Worm (Caenorhabditis elegans) whole organism, late embryonic: ENCODE data around the gene flp-21.
A peak's percentile ranks its signal among the peaks of the same experiment; 100 is the strongest.

Experiments
- C08G9.2 ChIP-seq: sonication (generic microtip); optimal IDR thresholded peaks from 2 replicates; lab custom pipeline; 2016; ENCODE audit warnings: mild to moderate bottlenecking, missing genetic modification characterization, moderate library complexity, missing compliant biosample characterization
- F13H6.1 ChIP-seq: sonication (generic microtip); optimal IDR thresholded peaks from 2 replicates; lab custom pipeline; 2016; ENCODE audit warnings: missing genetic modification characterization, missing compliant biosample characterization
- K02D7.2 ChIP-seq: sonication (generic microtip); optimal IDR thresholded peaks from 2 replicates; lab custom pipeline; 2017; ENCODE audit warnings: mild to moderate bottlenecking, missing genetic modification characterization, missing compliant biosample characterization
- K09A11.1 ChIP-seq: sonication (generic microtip); optimal IDR thresholded peaks from 2 replicates; lab custom pipeline; 2017; ENCODE audit warnings: antibody characterized with exemption, mild to moderate bottlenecking, missing genetic modification characterization, missing compliant biosample characterization; ENCODE audit not compliant: insufficient read depth
- T23F11.4 ChIP-seq: fragments of 200-800 bp; sonication (Bioruptor generic); optimal IDR thresholded peaks from 2 replicates; lab custom pipeline; 2018; ENCODE audit warnings: mild to moderate bottlenecking, missing genetic modification characterization, missing compliant biosample characterization
- Y22D7AL.16 ChIP-seq: sonication (generic microtip); optimal IDR thresholded peaks from 2 replicates; lab custom pipeline; 2016; ENCODE audit warnings: missing genetic modification characterization, missing compliant biosample characterization
- ceh-14 ChIP-seq: sonication (generic microtip); optimal IDR thresholded peaks from 2 replicates; lab custom pipeline; 2016; ENCODE audit warnings: missing genotype, missing genetic modification characterization, missing compliant biosample characterization
- ceh-18 ChIP-seq: sonication (generic microtip); optimal IDR thresholded peaks from 2 replicates; lab custom pipeline; 2016; ENCODE audit warnings: missing genetic modification characterization, missing compliant biosample characterization
- ceh-2 ChIP-seq: sonication (generic microtip); optimal IDR thresholded peaks from 2 replicates; lab custom pipeline; 2016; ENCODE audit warnings: missing genotype, missing genetic modification characterization, missing compliant biosample characterization
- ceh-30 ChIP-seq: fragments of 150-350 bp; optimal IDR thresholded peaks from 2 replicates; lab custom pipeline; 2014; ENCODE audit warnings: missing biosample characterization, missing genetic modification characterization
- ceh-31 ChIP-seq: sonication (generic microtip); optimal IDR thresholded peaks from 2 replicates; lab custom pipeline; 2016; ENCODE audit warnings: missing genetic modification characterization, missing compliant biosample characterization
- ceh-34 ChIP-seq: sonication (generic microtip); optimal IDR thresholded peaks from 2 replicates; lab custom pipeline; 2016; ENCODE audit warnings: mild to moderate bottlenecking, missing genetic modification characterization, missing compliant biosample characterization
- ceh-48 ChIP-seq: sonication (generic microtip); optimal IDR thresholded peaks from 2 replicates; lab custom pipeline; 2016; ENCODE audit warnings: missing genetic modification characterization, inconsistent platforms, missing compliant biosample characterization
- ceh-9 ChIP-seq: sonication (generic microtip); optimal IDR thresholded peaks from 2 replicates; lab custom pipeline; 2016; ENCODE audit warnings: mild to moderate bottlenecking, missing genetic modification characterization, inconsistent platforms, missing compliant biosample characterization
- che-1 ChIP-seq: sonication (generic microtip); optimal IDR thresholded peaks from 2 replicates; lab custom pipeline; 2016; ENCODE audit warnings: mild to moderate bottlenecking, missing genetic modification characterization, missing compliant biosample characterization
- dve-1 ChIP-seq: sonication (generic microtip); optimal IDR thresholded peaks from 2 replicates; lab custom pipeline; 2017; ENCODE audit warnings: antibody characterized with exemption, mild to moderate bottlenecking, missing genetic modification characterization, missing compliant biosample characterization
- elt-2 ChIP-seq: sonication (generic microtip); optimal IDR thresholded peaks from 2 replicates; lab custom pipeline; 2016; ENCODE audit warnings: missing genetic modification reagents, missing genetic modification characterization, missing compliant biosample characterization
- elt-4 ChIP-seq: sonication (generic microtip); optimal IDR thresholded peaks from 2 replicates; lab custom pipeline; 2016; ENCODE audit warnings: missing genetic modification characterization, missing compliant biosample characterization
- ets-4 ChIP-seq: sonication (generic microtip); optimal IDR thresholded peaks from 2 replicates; lab custom pipeline; 2016; ENCODE audit warnings: missing genetic modification characterization, missing compliant biosample characterization
- gmeb-2 ChIP-seq: sonication (generic microtip); optimal IDR thresholded peaks from 2 replicates; lab custom pipeline; 2016; ENCODE audit warnings: missing genetic modification characterization, inconsistent platforms, missing compliant biosample characterization
- hlh-6 ChIP-seq: sonication (generic microtip); optimal IDR thresholded peaks from 2 replicates; lab custom pipeline; 2016; ENCODE audit warnings: missing genotype, missing genetic modification characterization, missing compliant biosample characterization
- hlh-8 ChIP-seq: sonication (generic microtip); optimal IDR thresholded peaks from 2 replicates; lab custom pipeline; 2016; ENCODE audit warnings: missing genotype, missing genetic modification characterization, missing compliant biosample characterization
- lim-6 ChIP-seq: sonication (generic microtip); optimal IDR thresholded peaks from 2 replicates; lab custom pipeline; 2016; ENCODE audit warnings: missing genetic modification characterization, missing compliant biosample characterization
- lin-11 ChIP-seq: fragments of 200-800 bp; sonication (Bioruptor generic); optimal IDR thresholded peaks from 2 replicates; lab custom pipeline; 2018; ENCODE audit warnings: mild to moderate bottlenecking, missing genetic modification characterization, missing compliant biosample characterization
- nfya-1 ChIP-seq: sonication (generic microtip); optimal IDR thresholded peaks from 2 replicates; lab custom pipeline; 2017; ENCODE audit warnings: missing genetic modification characterization, mild to moderate bottlenecking, missing compliant biosample characterization, antibody characterized with exemption, moderate library complexity
- nhr-11 ChIP-seq: fragments of 150-350 bp; optimal IDR thresholded peaks from 2 replicates; lab custom pipeline; 2014; ENCODE audit warnings: missing biosample characterization, missing genetic modification characterization
- npax-4 ChIP-seq: sonication (generic microtip); optimal IDR thresholded peaks from 2 replicates; lab custom pipeline; 2016; ENCODE audit warnings: missing genetic modification characterization, missing compliant biosample characterization
- pag-3 ChIP-seq: sonication (generic microtip); optimal IDR thresholded peaks from 2 replicates; lab custom pipeline; 2016; ENCODE audit warnings: missing compliant biosample characterization, missing genetic modification characterization, borderline replicate concordance
- pax-1 ChIP-seq: fragments of 150-350 bp; optimal IDR thresholded peaks from 2 replicates; lab custom pipeline; 2014; ENCODE audit warnings: missing biosample characterization, missing genetic modification characterization
- pha-2 ChIP-seq: sonication (generic microtip); optimal IDR thresholded peaks from 2 replicates; lab custom pipeline; 2017; ENCODE audit warnings: mild to moderate bottlenecking, missing genetic modification characterization, missing compliant biosample characterization
- pha-4 ChIP-seq: fragments of 150-350 bp; optimal IDR thresholded peaks from 2 replicates; lab custom pipeline; 2018; ENCODE audit warnings: missing biosample characterization, missing genetic modification reagents, missing genetic modification characterization
- pqm-1 ChIP-seq: sonication (generic microtip); optimal IDR thresholded peaks from 2 replicates; lab custom pipeline; 2016; ENCODE audit warnings: missing genetic modification characterization, missing compliant biosample characterization
- ref-2 ChIP-seq: sonication (generic microtip); optimal IDR thresholded peaks from 2 replicates; lab custom pipeline; 2016; ENCODE audit warnings: missing genetic modification characterization, missing compliant biosample characterization
- rnt-1 ChIP-seq: sonication (generic microtip); optimal IDR thresholded peaks from 2 replicates; lab custom pipeline; 2016; ENCODE audit warnings: missing genetic modification characterization, missing compliant biosample characterization
- sdc-2 ChIP-seq: sonication (generic microtip); optimal IDR thresholded peaks from 2 replicates; lab custom pipeline; 2016; ENCODE audit warnings: missing genotype, missing genetic modification characterization, missing compliant biosample characterization
- sox-4 ChIP-seq: sonication (generic microtip); optimal IDR thresholded peaks from 2 replicates; lab custom pipeline; 2017; ENCODE audit warnings: mild to moderate bottlenecking, missing genetic modification characterization, inconsistent platforms, missing compliant biosample characterization
- syd-9 ChIP-seq: sonication (generic microtip); optimal IDR thresholded peaks from 2 replicates; lab custom pipeline; 2016; ENCODE audit warnings: mild to moderate bottlenecking, missing genetic modification characterization, moderate library complexity, missing compliant biosample characterization
- tbx-2 ChIP-seq: sonication (generic microtip); optimal IDR thresholded peaks from 2 replicates; lab custom pipeline; 2016; ENCODE audit warnings: missing genetic modification characterization, missing compliant biosample characterization
- unc-3 ChIP-seq, 2 experiments: fragments of 200-800 bp in 1 of 2; sonication (Bioruptor generic) in 1 of 2; sonication (generic microtip) in 1 of 2; conservative IDR thresholded peaks in 1 of 2; optimal IDR thresholded peaks in 1 of 2; 2 replicates each; pipeline versions ENCODE4 v1.3.6 to Lab custom; 2016 to 2022; ENCODE audit warnings: missing compliant biosample characterization in 2 of 2, missing genetic modification characterization in 2 of 2, missing genetic modification reagents in 1 of 2
- unc-42 ChIP-seq: sonication (generic microtip); optimal IDR thresholded peaks from 2 replicates; lab custom pipeline; 2016; ENCODE audit warnings: missing genotype, missing genetic modification characterization, missing compliant biosample characterization
- unc-55 ChIP-seq: sonication (generic microtip); optimal IDR thresholded peaks from 2 replicates; lab custom pipeline; 2017; ENCODE audit warnings: missing biosample characterization, missing genetic modification reagents, missing genetic modification characterization
- zip-5 ChIP-seq: sonication (generic microtip); optimal IDR thresholded peaks from 2 replicates; lab custom pipeline; 2016; ENCODE audit warnings: missing genetic modification characterization, missing compliant biosample characterization

The flp-21 gene

DNA sequence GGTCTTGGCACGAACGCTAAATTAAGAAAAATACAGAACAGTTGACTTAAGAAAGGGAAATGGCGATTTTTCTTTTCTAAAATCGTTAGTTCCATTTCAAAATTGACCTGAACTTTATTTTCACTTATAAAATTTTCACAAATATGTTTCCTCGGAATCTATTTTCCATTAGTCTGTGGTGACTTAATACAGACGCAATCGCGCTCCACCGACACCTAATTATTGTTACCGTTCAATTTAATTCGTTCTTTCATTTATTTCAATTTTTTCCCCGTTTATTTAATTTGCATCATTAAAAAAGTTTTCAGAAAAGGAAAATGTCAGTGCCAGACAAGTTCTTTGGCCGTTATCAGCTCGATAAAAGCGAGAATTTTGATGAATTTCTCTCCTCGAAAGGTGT is 27.1 kb downstream of the flp-21 start, which contains the start of gene lbp-4:
lbp-4 (plus strand) TSS at position 309 of the 400 bp plus-strand sequence.
- no peak for TF ChIP-seq sdc-2 (tag; lab: Kevin White, UChicago)
- no peak for TF ChIP-seq pag-3
- TF ChIP-seq tbx-2, result peak; percentile 79
- no peak for TF ChIP-seq ceh-34
- no peak for TF ChIP-seq sox-4 (tag; lab: Kevin White, UChicago)
- peak; percentile 92 for TF ChIP-seq ceh-31
- TF ChIP-seq dve-1 (tag; lab: Kevin White, UChicago), result no peak
- TF ChIP-seq C08G9.2, result peak; percentile 57
- no peak for TF ChIP-seq ceh-9 (tag; lab: Kevin White, UChicago)
- no peak for TF ChIP-seq nhr-11
- TF ChIP-seq pax-1 (tag; lab: Kevin White, UChicago), result no peak
- TF ChIP-seq ceh-48 (tag; lab: Kevin White, UChicago), result no peak
- TF ChIP-seq lim-6, result peak; percentile 23
- TF ChIP-seq K02D7.2 (tag; lab: Kevin White, UChicago), result no peak
- no peak for TF ChIP-seq T23F11.4 (GFP tag; lab: Kevin White, UChicago)
- TF ChIP-seq ref-2, result no peak
- TF ChIP-seq ceh-30 (tag; lab: Kevin White, UChicago), result no peak
- TF ChIP-seq Y22D7AL.16 (tag; lab: Kevin White, UChicago), result no peak
- peak; percentile 62 for TF ChIP-seq ceh-14 (tag; lab: Kevin White, UChicago)
- no peak for TF ChIP-seq F13H6.1 (tag; lab: Kevin White, UChicago)
- TF ChIP-seq lin-11 (tag; lab: Kevin White, UChicago), result no peak
- peak; percentile 2 for TF ChIP-seq zip-5 (tag; lab: Kevin White, UChicago)
- TF ChIP-seq npax-4 (tag; lab: Kevin White, UChicago), result no peak
- no peak for TF ChIP-seq K09A11.1
- no peak for TF ChIP-seq elt-4 (tag; lab: Kevin White, UChicago)
- TF ChIP-seq ceh-2 (tag; lab: Kevin White, UChicago), result peak; percentile 24
- TF ChIP-seq pha-2 (tag; lab: Kevin White, UChicago), result no peak
- no peak for TF ChIP-seq syd-9 (tag; lab: Kevin White, UChicago)
- peak; percentile 50 for TF ChIP-seq unc-42 (tag; lab: Kevin White, UChicago)
- TF ChIP-seq elt-2 (tag; lab: Kevin White, UChicago), result peak; percentile 22
- peak; percentile 14 for TF ChIP-seq ets-4

ce11 chrV:7822655-7823054 is 29.5 kb downstream of the flp-21 start:
- TF ChIP-seq unc-42 (tag; lab: Kevin White, UChicago) (no peak), unc-3 (GFP tag; conservative IDR thresholded peaks at IDR 0.05; lab: Robert Waterston, UW) (no peak), unc-3 (tag; optimal IDR thresholded peaks at IDR 0.05; lab: Kevin White, UChicago) (no peak), nfya-1 (peak; percentile 16), gmeb-2 (tag; lab: Kevin White, UChicago) (no peak), hlh-6 (tag; lab: Kevin White, UChicago) (peak; percentile 40), rnt-1 (tag; lab: Kevin White, UChicago) (peak; percentile 95), unc-55 (peak; percentile 98), tbx-2 (peak; percentile 23), pqm-1 (tag; lab: Kevin White, UChicago) (no peak), che-1 (tag; lab: Kevin White, UChicago) (no peak), nhr-11 (no peak), ceh-18 (tag; lab: Kevin White, UChicago) (peak; percentile 77), pha-4 (tag; lab: Kevin White, UChicago) (no peak), pax-1 (tag; lab: Kevin White, UChicago) (no peak)

DNA sequence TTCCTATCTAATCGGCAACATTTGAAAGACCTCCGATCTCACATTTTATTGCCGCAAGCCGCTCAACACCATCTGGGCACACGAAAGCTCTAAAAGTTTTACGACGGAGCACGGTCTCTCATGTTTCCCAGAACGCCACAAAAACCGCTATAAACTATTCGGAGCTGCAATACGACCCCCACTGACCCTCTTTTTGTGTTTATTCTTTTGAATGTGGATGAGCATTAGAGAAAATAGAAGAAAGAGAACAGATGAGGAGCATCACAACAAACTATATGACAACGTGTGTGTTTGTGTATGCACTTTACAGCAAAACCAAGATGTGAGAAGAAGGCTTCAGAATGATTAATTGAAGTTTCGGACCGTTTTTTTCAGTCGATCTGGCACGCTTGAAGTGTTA is 31.0 kb downstream of the flp-21 start:
- TF ChIP-seq hlh-8 (tag; lab: Kevin White, UChicago) (peak; percentile 58), nfya-1 (no peak), unc-55 (peak; percentile 10), ceh-14 (tag; lab: Kevin White, UChicago) (no peak)
